Fruit fly (Drosophila melanogaster) whole organism, wandering third instar larva: ENCODE data around the gene Bre1.

Source experiments
- CG32264 ChIP-seq: fragments of 200-800 bp; sonication (Bioruptor generic); optimal IDR thresholded peaks from 2 replicates; lab custom pipeline; 2016; ENCODE audit warnings: missing biosample characterization, missing genetic modification characterization
- CG9705 ChIP-seq: fragments of 200-800 bp; sonication (Bioruptor generic); optimal IDR thresholded peaks from 2 replicates; lab custom pipeline; 2018; ENCODE audit warnings: missing biosample characterization, mild to moderate bottlenecking, missing genetic modification characterization
- Dfd ChIP-seq: fragments of >200 bp; optimal IDR thresholded peaks from 2 replicates; lab custom pipeline; 2017; ENCODE audit warnings: missing biosample characterization, missing genetic modification characterization
- Myc ChIP-seq: fragments of >200 bp; optimal IDR thresholded peaks from 2 replicates; lab custom pipeline; 2017
- Rel ChIP-seq, 2 experiments: fragments of 200-800 bp; sonication (Bioruptor generic) in 1 of 2; optimal IDR thresholded peaks; 2 replicates in 1 of 2; 3 replicates in 1 of 2; lab custom pipeline; 2016 to 2019; ENCODE audit warnings: mild to moderate bottlenecking in 2 of 2, missing biosample characterization in 2 of 2, missing genetic modification characterization in 2 of 2, moderate library complexity in 1 of 2
- Sp1 ChIP-seq: fragments of 200-800 bp; sonication (Bioruptor generic); optimal IDR thresholded peaks from 3 replicates; lab custom pipeline; 2019; ENCODE audit warnings: missing biosample characterization, mild to moderate bottlenecking, missing genetic modification characterization, moderate library complexity
- foxo ChIP-seq, 2 experiments: fragments of 200-800 bp; sonication (Bioruptor generic); optimal IDR thresholded peaks; 2 replicates in 1 of 2; 3 replicates in 1 of 2; lab custom pipeline; 2016 to 2017; ENCODE audit warnings: missing biosample characterization in 2 of 2, missing genetic modification characterization in 2 of 2
- jim ChIP-seq: fragments of 175-275, 200-325 bp; sonication (Bioruptor generic); optimal IDR thresholded peaks from 2 replicates; lab custom pipeline; 2016; ENCODE audit warnings: missing biosample characterization, mild to moderate bottlenecking, missing genetic modification characterization
- lola ChIP-seq: fragments of >200 bp; optimal IDR thresholded peaks from 2 replicates; lab custom pipeline; 2017; ENCODE audit warnings: missing biosample characterization, missing genetic modification characterization
- pan ChIP-seq: fragments of >200 bp; optimal IDR thresholded peaks from 2 replicates; lab custom pipeline; 2017
- sage ChIP-seq: fragments of 200-800 bp; sonication (Bioruptor generic); optimal IDR thresholded peaks from 2 replicates; lab custom pipeline; 2016; ENCODE audit warnings: missing biosample characterization, mild to moderate bottlenecking, missing genetic modification characterization
- sv ChIP-seq: fragments of 200-800 bp; sonication (Bioruptor generic); optimal IDR thresholded peaks from 3 replicates; lab custom pipeline; 2016; ENCODE audit warnings: missing biosample characterization, missing genetic modification characterization

The Bre1 gene

dm6 chr3L:5751417-5751739 lies 42.6 kb downstream of the Bre1 start:
- TF ChIP-seq Sp1 (GFP tag; lab: Kevin White, UChicago) (no peak), Rel (GFP tag; optimal IDR thresholded peaks at IDR 0.05; lab: Kevin White, UChicago) (no peak), Rel (tag; optimal IDR thresholded peaks at IDR 0.05; lab: Kevin White, UChicago) (peak; percentile 97), CG9705 (GFP tag; lab: Kevin White, UChicago) (no peak)

dm6 chr3L:5749616-5750336 lies 44.2 kb downstream of the Bre1 start:
- TF ChIP-seq lola (GFP tag; lab: Kevin White, UChicago) (no peak), jim (GFP tag; lab: Kevin White, UChicago) (no peak), Rel (GFP tag; optimal IDR thresholded peaks at IDR 0.05; lab: Kevin White, UChicago) (no peak), Rel (tag; optimal IDR thresholded peaks at IDR 0.05; lab: Kevin White, UChicago) (no peak), sage (peak; percentile 26), sv (GFP tag; lab: Kevin White, UChicago) (no peak), CG32264 (GFP tag; lab: Kevin White, UChicago) (no peak), foxo (GFP tag; optimal IDR thresholded peaks at IDR 0.05; lab: Kevin White, UChicago) (no peak), Myc (lab: Kevin White, UChicago) (peak; percentile 84), Dfd (no peak), pan (lab: Kevin White, UChicago) (no peak)
- TF ChIP-seq, all 38 proteins: peak for 2
